Worm (Caenorhabditis elegans) whole organism, dauer: Measurements from ENCODE around the gene cup-4.

Experiments used
- unc-62 ChIP-seq: sonication (generic microtip); optimal IDR thresholded peaks from 2 replicates; lab custom pipeline; 2017; ENCODE audit warnings: missing biosample characterization, missing genetic modification reagents, missing genetic modification characterization

cup-4 gene

DNA sequence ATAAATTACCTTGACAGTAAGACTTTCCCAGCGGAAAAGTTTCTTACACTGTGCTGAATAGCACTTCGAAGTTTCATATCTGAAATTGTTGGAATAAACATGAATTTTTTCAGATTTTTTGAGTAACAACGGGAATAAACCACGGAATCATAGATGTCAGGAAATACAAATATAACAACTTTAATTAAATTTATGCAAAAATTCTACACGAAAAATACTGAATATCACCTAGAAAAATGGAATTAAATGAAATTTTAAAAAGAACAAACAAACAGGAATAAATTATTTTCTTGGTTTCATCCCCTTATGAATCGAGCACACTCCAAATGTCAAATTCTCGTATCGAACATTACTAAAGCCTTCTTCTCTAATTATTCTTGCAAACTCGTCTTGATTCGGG is 9.1 kb upstream of the cup-4 start, which contains the start of gene tag-307:
Gene tag-307 (minus strand): TSS at position 101 of the 400 bp plus-strand sequence.
- TF ChIP-seq unc-62 (GFP tag; lab: Kevin White, UChicago) = no peak

DNA sequence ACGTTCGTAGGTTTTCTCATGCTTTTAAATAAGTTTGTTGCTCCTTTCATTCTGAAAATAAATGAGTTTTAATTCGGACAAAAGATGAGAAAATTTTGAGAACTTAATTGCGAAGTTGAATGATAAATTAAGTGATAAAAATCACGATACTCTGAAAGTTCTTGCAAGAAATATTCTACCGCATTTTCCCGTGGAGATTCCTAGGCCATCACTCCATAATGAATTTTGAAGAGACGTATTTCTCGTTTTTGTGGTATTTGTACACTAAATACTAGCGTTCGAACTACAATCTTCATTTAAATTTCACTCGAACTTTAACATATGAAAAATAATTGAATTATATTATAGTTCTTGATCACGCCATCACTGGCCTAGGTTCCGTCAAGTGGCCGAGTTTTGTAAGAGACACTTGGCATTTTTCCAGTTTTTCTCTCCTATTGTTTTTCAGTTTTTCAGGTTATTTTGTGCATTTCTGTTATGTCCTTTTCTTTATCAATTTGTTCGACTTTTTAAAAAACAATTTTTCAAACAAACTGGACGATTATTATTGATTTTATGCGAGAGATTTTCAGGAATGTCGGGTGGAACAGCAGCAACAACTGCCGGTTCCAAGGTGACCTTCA is 7.8 kb upstream of the cup-4 start, which contains the start of the genes coq-5 and ufm-1:
Gene coq-5 (minus strand): TSS at position 51 of the 623 bp plus-strand sequence.
Gene ufm-1 (plus strand): TSS at position 573 of the 623 bp plus-strand sequence.
- no peak for TF ChIP-seq unc-62 (GFP tag; lab: Kevin White, UChicago)

DNA sequence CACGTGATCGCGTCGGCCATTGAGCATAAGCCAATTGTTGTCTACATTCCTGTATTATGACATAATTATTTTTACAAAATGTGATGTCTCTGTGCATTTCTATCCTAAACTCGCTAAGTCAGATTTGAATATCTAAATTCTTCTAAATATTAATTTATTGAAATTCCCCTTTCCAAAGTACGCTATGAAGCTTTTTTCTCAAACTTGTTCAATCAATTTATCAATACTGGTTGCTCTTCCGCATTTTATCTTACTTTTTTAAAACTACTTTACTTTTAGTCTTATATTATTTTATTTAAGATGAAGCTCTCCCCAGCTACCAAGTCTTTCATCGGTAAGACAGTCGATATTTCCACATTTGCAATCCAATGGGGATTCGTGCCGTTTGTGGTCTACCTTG is 7.0 kb upstream of the cup-4 start, which contains the start of gene tomm-7:
Gene tomm-7 (plus strand): TSS at position 301 of the 400 bp plus-strand sequence.
- TF ChIP-seq unc-62 (GFP tag; lab: Kevin White, UChicago) = no peak

DNA sequence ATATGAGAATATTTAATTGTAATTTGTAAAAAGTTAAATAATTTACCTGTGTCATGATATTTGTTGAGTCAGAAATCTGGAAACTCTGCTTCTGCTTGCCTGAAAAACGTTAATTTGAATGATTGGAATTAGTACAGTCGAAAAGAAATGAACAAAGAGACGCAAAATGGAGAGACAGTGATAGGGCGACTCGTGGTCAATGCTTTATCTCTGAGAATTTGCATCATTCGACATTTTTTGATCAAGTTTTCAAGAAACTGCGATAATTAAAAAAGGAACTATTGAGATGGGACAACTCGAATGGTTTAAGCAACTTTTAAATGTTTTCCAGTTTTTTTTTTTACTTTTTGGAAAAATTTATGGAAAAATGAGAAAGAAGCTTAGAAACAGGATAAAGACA is 5.4 kb upstream of the cup-4 start, which contains the start of gene cuc-1:
Gene cuc-1 (minus strand): TSS at position 101 of the 400 bp plus-strand sequence.
- TF ChIP-seq unc-62 (GFP tag; lab: Kevin White, UChicago) = no peak

DNA sequence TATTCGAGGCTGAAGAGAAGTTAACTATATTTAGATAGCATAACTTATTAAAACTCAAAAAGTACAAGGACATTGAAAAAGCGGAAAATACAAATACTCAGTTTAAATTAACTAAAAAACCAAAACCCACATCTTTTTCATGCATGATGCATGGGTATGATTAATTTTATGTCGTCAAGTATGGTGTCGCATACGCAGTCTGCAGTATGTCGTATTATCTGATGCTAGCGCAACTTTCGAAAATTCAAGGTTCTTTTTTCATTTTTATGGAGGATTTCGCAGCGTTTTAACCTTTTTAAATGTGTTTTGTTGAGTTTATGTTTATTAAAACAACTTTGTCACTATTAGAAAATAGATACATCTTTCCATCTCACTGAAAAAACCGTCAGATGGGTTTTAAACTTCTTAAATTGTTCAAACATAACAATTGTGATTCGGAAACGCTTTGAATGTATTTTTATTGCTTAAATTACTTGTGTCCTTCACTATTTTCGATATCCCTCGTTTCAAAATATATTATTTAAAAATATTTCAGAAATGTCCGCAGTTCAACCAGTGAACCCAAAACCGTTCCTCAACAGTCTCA is 4.7 kb upstream of the cup-4 start, which contains the start of gene snr-5:
Gene snr-5 (plus strand): TSS at position 536 of the 586 bp plus-strand sequence.
- TF ChIP-seq unc-62 (GFP tag; lab: Kevin White, UChicago) = no peak

DNA sequence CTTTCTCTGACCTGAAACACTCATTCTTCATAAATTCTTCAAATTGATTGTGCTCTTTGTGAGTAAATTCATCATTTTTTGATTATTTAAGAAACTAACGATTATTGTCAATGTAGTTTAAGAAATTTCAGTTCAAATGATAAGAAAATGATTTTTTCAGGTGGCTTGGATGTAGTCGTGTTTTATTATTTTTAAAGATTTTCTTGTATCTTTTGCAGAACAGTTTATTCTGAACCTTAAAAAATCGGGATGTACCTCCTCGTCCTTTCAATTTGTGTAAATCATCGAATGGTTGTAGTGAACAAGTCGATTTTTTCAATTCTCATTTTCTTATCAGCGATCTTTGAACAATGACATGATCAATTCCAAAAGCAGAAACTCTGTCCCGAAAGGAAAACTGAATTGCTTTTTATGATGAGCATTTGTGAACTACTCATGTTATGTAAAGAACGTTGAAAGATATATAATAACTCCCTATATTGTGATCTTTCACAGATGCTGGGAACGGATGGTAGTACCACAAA is 989 bp upstream of the cup-4 start, which contains the start of gene slc-17.3:
Gene slc-17.3 (minus strand): TSS at position 51 of the 524 bp plus-strand sequence.
- no peak for TF ChIP-seq unc-62 (GFP tag; lab: Kevin White, UChicago)

DNA sequence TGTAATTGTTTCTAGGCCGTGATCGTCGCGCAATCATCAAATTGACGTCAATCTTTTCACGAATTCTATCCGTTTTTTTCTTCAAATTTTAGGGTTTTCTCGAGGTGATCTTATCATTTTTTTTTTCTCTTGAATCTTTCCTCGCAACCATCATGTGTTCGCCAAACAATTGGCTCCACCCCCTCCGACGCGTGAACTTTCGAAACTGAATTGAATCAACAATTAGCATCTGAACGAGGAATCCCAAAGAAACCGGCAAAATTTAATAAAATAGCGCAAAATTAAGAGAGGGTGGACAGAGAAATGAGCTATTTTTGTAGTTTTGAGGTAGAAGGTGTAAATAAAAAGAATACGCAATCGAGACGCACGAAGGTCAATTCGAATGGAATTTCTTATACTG is 6.5 kb downstream of the cup-4 start:
- TF ChIP-seq unc-62 (GFP tag; lab: Kevin White, UChicago) = no peak

DNA sequence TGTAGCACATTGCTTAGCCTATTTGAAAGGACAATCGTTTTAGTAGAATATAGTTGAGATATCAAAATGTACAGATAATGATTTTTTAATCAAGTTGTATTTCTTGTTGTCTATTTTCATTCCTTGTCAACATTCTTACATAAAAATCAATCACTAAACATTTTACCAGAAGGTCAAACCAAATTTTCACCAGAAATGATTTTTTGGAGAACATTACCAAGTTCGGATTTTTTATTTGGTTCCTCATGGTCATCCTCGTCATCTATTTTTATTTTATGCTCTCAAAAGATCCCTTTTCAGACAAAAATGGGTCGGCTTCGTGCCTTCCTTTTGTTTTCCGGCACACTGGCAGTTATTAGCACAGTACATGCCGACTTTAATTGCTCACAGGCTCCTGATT is 7.2 kb downstream of the cup-4 start, which contains the start of gene tyr-1:
Gene tyr-1 (plus strand): TSS at position 301 of the 400 bp plus-strand sequence.
- no peak for TF ChIP-seq unc-62 (GFP tag; lab: Kevin White, UChicago)

DNA sequence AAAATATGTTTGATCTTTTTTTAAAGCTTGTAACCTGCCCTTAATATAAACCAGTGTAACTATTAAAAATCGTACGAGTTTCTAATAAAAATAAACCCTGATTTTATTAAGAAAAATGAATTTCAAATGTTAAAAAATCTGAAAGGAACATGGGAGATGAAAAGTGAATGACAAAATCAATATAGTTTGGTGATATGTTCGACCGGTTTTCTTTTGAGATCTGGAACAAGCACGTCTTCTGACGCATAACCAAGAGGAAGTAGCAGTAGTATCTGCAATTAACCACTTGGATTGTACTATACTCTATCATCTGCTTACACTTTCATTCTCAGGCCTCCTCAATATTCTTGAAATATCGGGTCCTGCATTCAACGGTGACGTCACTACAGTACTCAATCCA is 10.8 kb downstream of the cup-4 start:
- no peak for TF ChIP-seq unc-62 (GFP tag; lab: Kevin White, UChicago)

DNA sequence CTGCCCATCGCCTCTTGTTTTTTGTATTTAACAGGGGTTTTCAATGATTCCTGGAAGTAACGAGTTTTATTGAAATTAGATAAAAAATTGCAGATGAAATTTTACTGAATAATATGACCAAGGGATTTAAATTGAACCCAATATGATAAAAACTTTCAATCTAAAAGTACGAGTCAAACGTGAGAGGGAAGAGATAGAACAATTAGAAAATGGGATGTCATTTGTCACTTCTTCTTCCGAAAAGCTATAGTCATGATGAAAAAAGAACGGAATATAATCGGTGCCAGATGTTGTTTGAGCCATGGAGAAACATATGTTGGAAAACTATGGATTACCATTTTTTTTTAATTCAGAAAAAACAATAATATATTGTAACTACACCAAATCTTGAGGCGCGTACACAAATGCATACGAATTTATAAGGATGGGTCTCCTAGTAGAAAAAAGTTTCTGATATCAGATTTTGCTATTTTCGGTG is 12.6 kb downstream of the cup-4 start, which contains the start of gene sup-18:
Gene sup-18 (minus strand): TSS at position 51 of the 478 bp plus-strand sequence.
- no peak for TF ChIP-seq unc-62 (GFP tag; lab: Kevin White, UChicago)

DNA sequence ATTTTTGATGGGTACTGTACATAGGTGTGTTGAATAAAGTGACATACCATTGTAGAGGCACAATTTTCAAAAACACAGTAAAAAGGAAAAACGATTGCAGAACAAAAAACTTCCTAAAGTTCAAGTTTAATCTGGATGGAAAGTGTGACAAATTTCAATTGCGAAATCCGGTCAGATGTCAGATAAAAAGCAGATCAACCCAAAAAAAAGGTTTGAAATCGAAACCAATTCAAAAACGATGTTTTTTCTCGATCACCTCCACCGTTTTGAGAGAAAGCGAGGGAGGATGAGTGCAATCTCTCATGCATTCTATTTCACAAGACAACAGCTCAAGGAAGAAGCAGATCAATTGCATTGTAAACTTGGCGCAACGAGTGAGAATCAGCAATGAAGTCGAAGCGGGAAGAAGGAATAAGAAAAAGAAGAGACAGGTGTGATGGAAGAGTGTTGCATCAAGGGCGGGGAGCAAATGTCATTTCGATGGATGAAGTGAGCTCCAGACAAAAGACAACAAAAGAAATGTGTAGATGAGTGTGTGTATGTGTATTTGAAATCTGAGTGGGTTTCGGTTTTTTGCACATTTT is 13.9 kb downstream of the cup-4 start:
- no peak for TF ChIP-seq unc-62 (GFP tag; lab: Kevin White, UChicago)

DNA sequence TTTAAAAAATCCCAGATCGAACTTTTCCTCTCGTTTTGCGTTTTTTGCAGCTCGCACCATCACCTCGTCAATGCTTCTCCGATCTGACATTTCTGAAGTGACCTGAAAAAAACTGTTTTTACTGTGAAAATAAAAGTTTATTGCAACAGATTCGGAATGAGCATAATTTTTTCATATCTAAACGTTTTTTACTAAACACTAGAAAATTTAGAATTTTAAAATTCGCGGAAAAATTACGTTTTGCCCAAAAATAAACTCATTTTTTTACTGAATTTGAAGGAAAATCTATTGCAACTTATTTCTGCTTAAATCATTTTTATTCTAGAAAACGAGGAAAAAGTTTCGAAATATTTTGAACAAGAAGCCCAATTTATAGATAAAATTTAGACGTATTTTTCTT is 16.6 kb downstream of the cup-4 start, which contains the start of gene ZK688.9:
Gene ZK688.9 (minus strand): TSS at position 101 of the 400 bp plus-strand sequence.
- TF ChIP-seq unc-62 (GFP tag; lab: Kevin White, UChicago) = no peak

DNA sequence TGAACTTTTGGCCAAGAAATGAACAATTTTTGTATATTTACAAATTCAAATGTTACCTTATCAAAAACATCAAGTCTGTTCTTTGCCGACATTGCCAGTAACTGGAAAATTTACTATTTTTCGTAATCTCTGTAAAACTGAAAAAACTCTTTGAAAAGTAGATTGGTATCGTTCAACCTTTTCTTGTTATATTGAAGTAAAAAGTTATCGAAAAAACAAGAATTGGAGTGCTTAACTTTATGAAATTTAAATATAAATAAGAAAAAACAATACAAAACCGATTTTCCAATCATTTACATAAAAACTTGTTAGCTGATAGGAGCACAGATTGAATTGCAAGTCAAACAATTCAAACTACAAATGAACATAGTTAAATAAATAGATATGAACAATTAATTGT is 18.6 kb downstream of the cup-4 start, which contains the start of gene ZK688.11:
Gene ZK688.11 (minus strand): TSS at position 101 of the 400 bp plus-strand sequence.
- no peak for TF ChIP-seq unc-62 (GFP tag; lab: Kevin White, UChicago)

DNA sequence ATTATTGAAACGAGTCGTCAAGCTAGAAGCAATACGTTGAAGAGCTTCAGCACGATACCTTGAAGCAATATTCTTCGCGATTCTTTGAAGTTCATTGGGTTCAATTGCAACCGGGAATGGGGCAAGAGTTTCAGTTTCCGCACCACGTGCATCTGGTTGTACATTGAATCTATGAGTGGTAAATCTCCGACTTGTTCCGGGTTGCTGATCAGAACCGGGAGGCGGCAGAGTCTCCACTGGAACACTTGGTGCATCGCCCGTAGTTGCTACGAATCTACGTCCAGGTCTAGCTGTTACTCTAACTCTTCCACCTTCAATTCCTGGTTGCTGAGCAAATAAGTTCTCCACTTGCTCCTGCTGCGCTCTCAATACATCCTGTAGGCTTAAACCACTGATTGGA is 22.7 kb downstream of the cup-4 start:
- TF ChIP-seq unc-62 (GFP tag; lab: Kevin White, UChicago) = no peak

DNA sequence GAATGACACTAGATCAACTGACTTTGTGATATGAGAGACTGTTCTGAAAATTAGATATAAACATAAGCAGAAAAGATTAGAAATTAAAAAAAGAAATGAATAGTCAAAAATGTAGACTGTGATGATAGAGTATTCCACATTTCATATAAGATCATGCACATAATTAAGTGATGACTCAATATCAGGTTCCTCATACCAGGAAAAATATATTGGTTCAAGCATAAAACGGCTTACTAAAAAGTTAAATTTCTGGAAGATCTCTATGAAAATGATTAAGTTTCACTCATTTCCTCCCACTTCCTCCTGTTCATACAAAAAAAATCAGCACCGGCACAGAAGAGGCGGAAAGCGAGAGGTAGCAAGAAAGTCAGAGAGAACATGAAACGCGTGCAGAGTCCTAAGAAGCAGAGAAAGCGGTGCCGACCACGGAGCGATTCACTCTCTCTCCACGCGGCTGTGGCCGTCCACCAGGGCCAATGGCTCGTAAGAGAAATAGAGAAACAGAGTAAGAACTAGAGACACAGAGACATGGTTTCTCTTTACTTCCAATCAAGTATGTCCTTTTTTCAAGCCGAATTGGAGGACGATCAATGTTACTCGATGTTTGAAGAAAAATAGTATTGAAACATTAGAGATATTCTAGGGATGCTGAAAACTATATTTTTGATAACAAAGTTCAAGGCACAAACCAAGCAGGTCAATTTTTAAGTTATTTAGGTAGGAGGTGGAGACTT is 25.5 kb downstream of the cup-4 start, which contains the start of the genes ZK688.5 and fahd-1:
Gene ZK688.5 (minus strand): TSS at position 51 of the 734 bp plus-strand sequence.
Gene fahd-1 (plus strand): TSS at position 684 of the 734 bp plus-strand sequence.
- TF ChIP-seq unc-62 (GFP tag; lab: Kevin White, UChicago) = no peak
